Fruit fly (Drosophila melanogaster) whole organism, pupa: ENCODE data around the gene ash1.

Experiments used
- CG10348 ChIP-seq: fragments of 200-800 bp; sonication (Bioruptor generic); IDR thresholded peaks from 2 replicates; pipeline ENCODE4 v1.3.6; 2022; ENCODE audit warnings: missing biosample characterization, missing genetic modification characterization
- CG12605 ChIP-seq: fragments of 200-800 bp; sonication (Bioruptor generic); IDR thresholded peaks from 2 replicates; pipeline ENCODE4 v1.3.6; 2022; ENCODE audit warnings: missing biosample characterization, missing genetic modification characterization
- CG13204 ChIP-seq: fragments of 200-800 bp; sonication (Bioruptor generic); optimal IDR thresholded peaks from 2 replicates; lab custom pipeline; 2018; ENCODE audit warnings: missing biosample characterization, mild to moderate bottlenecking, missing genetic modification characterization, moderate library complexity
- CG14655 ChIP-seq: fragments of 200-800 bp; sonication (Bioruptor generic); optimal IDR thresholded peaks from 3 replicates; lab custom pipeline; 2017; ENCODE audit warnings: mild to moderate bottlenecking, missing biosample characterization, missing genetic modification reagents, missing genetic modification characterization
- CG15710 ChIP-seq: fragments of 200-800 bp; sonication (Bioruptor generic); optimal IDR thresholded peaks from 2 replicates; lab custom pipeline; 2018; ENCODE audit warnings: missing biosample characterization, mild to moderate bottlenecking, missing genetic modification characterization, moderate library complexity
- CG17806 ChIP-seq: fragments of 200-800 bp; sonication (Bioruptor generic); optimal IDR thresholded peaks from 2 replicates; lab custom pipeline; 2018; ENCODE audit warnings: missing biosample characterization, mild to moderate bottlenecking, missing genetic modification characterization, moderate library complexity
- CG32121 ChIP-seq: fragments of 200-800 bp; sonication (Bioruptor generic); IDR thresholded peaks from 2 replicates; pipeline ENCODE4 v1.3.6; 2022; ENCODE audit warnings: missing biosample characterization, missing genetic modification characterization
- CG34367 ChIP-seq: fragments of 200-800 bp; sonication (Bioruptor generic); optimal IDR thresholded peaks from 2 replicates; lab custom pipeline; 2018; ENCODE audit warnings: missing biosample characterization, mild to moderate bottlenecking, missing genetic modification characterization
- CG4496 ChIP-seq: fragments of 200-800 bp; sonication (Bioruptor generic); IDR thresholded peaks from 3 replicates; pipeline ENCODE4 v1.3.6; 2022; ENCODE audit warnings: missing biosample characterization, missing genetic modification characterization
- CG8159 ChIP-seq: fragments of 200-800 bp; sonication (Bioruptor generic); optimal IDR thresholded peaks from 3 replicates; lab custom pipeline; 2018; ENCODE audit warnings: missing biosample characterization, mild to moderate bottlenecking, missing genetic modification characterization, moderate library complexity
- CG8301 ChIP-seq: fragments of 200-800 bp; sonication (Bioruptor generic); optimal IDR thresholded peaks from 2 replicates; lab custom pipeline; 2018; ENCODE audit warnings: missing biosample characterization, mild to moderate bottlenecking, missing genetic modification characterization
- CG9948 ChIP-seq: fragments of 200-800 bp; sonication (Bioruptor generic); optimal IDR thresholded peaks from 2 replicates; lab custom pipeline; 2018; ENCODE audit warnings: missing biosample characterization, mild to moderate bottlenecking, missing genetic modification characterization, moderate library complexity
- D1 ChIP-seq: fragments of 200-800 bp; sonication (Bioruptor generic); optimal IDR thresholded peaks from 2 replicates; lab custom pipeline; 2018; ENCODE audit warnings: missing biosample characterization, mild to moderate bottlenecking, missing genetic modification characterization, moderate library complexity
- EcR ChIP-seq: fragments of 200-800 bp; sonication (Bioruptor generic); optimal IDR thresholded peaks from 3 replicates; lab custom pipeline; 2019; ENCODE audit warnings: missing biosample characterization, missing genetic modification characterization, mild to moderate bottlenecking, moderate library complexity, missing genetic modification reagents
- Ets98B ChIP-seq: fragments of 200-800 bp; sonication (Bioruptor generic); IDR thresholded peaks from 2 replicates; pipeline ENCODE4 v1.3.6; 2022; ENCODE audit warnings: missing biosample characterization, missing genetic modification characterization
- Pif1A ChIP-seq: fragments of 200-800 bp; sonication (Bioruptor generic); optimal IDR thresholded peaks from 3 replicates; lab custom pipeline; 2016; ENCODE audit warnings: missing biosample characterization, missing genetic modification characterization
- Pif1B ChIP-seq: fragments of 200-800 bp; sonication (Bioruptor generic); optimal IDR thresholded peaks from 3 replicates; lab custom pipeline; 2016; ENCODE audit warnings: missing biosample characterization, missing genetic modification characterization
- Snoo ChIP-seq: fragments of 200-800 bp; sonication (Bioruptor generic); optimal IDR thresholded peaks from 3 replicates; lab custom pipeline; 2017; ENCODE audit warnings: missing biosample characterization, mild to moderate bottlenecking, missing genetic modification characterization, inconsistent platforms
- fd96Ca ChIP-seq: fragments of 200-800 bp; sonication (Bioruptor generic); IDR thresholded peaks from 3 replicates; pipeline ENCODE4 v1.3.6; 2022; ENCODE audit warnings: missing biosample characterization, missing genetic modification characterization
- gl ChIP-seq: fragments of 200-800 bp; sonication (Bioruptor generic); optimal IDR thresholded peaks from 2 replicates; lab custom pipeline; 2018; ENCODE audit warnings: missing biosample characterization, mild to moderate bottlenecking, missing genetic modification characterization
- rn ChIP-seq: fragments of 200-800 bp; sonication (Bioruptor generic); IDR thresholded peaks from 2 replicates; pipeline ENCODE4 v1.3.6; 2022; ENCODE audit warnings: missing biosample characterization, missing genetic modification characterization

ash1 gene

DNA sequence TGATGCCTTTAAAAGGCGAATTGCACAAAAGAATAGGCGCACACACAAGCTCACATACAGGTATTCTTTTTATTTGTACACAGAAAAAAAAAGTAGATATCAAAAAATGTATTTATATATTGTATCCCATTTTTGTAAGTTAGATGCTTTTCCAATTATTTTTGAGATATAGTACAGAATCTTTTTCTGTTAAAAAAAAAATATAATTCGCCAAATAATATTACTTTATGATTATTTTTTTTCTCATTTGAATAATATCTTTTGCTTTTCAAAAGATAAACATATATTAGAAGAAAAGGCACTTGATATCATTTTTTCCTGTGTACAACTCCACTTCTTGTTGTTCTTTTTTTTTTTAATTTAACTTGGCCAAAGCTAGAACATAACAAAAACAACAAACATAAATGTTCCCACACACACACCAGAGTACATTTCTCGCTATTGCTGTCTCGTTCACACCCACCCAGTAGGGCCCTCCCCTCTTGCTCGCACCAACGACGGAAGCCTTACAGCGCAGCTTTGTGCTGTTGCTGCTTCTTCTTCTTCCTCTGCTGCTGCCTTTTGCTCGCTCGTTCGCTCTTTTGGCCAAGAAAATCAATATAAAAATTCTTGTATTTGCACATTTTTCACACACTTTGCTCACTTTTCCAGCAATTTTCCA is 36.4 kb upstream of the ash1 start:
- TF ChIP-seq Pif1B (no peak), CG4496 (GFP tag; lab: Robert Waterston, UW) (peak; percentile 61; the same call in 2 of the 3 replicates), CG8301 (tag; lab: Kevin White, UChicago) (peak; percentile 86), Ets98B (GFP tag; lab: Robert Waterston, UW) (no peak), CG13204 (peak; percentile 58), Pif1A (peak; percentile 31), D1 (tag; lab: Kevin White, UChicago) (peak; percentile 99), CG12605 (GFP tag; lab: Robert Waterston, UW) (peak; percentile 81), CG15710 (tag; lab: Kevin White, UChicago) (peak; percentile 86), CG17806 (tag; lab: Kevin White, UChicago) (peak; percentile 86), EcR (GFP tag; lab: Kevin White, UChicago) (no peak), Snoo (tag; lab: Kevin White, UChicago) (peak; percentile 57), CG8159 (tag; lab: Kevin White, UChicago) (peak; percentile 96), CG9948 (peak; percentile 97), rn (GFP tag; lab: Robert Waterston, UW) (peak; percentile 53; the same call in 1 of the 2 replicates), CG34367 (tag; lab: Kevin White, UChicago) (peak; percentile 75), CG10348 (GFP tag; lab: Robert Waterston, UW) (peak; percentile 40; the same call in 1 of the 2 replicates), fd96Ca (GFP tag; lab: Robert Waterston, UW) (no peak), gl (peak; percentile 84), CG32121 (peak; percentile 77), CG14655 (GFP tag; lab: Kevin White, UChicago) (peak; percentile 85)

DNA sequence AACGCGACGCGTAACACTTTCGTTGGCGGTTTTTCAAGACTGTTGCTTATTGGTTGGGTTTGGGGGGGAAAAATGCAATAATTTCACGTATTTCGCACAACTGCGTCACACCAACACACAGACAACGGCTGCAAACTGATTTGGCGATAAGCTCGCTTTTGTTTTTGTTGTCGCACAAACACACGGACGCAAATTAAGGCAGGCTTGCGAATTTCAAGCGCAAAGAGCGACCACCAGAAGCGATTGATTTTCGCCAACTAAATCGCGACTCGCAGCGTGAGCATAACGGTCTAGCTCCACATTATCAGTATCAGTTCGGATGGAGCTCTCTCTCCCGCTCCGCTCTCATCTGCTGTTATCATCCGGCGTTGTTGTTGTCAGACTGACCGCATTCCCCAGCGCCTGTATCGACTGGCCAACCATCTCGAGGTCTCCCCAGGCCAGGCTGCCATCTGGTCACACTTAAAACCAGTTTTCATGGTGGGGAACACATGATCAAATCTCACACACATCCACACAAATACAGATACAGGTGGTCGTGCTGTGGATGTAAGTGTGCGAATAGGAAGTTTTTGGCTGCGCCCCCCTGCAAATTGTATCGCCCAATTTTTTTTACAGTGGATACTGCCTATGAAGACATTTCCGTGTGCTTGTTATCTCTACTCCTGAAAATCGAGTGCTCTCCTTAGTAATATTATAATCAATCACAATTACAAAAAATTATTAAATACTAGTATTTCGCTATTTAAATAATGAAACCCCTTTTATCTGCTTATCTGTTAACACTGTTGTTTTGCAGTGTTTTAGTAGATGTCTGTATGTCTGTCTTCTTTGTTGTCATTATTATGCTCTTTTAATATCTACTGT is 34.4 kb upstream of the ash1 start:
- TF ChIP-seq CG4496 (GFP tag; lab: Robert Waterston, UW) = peak; percentile 75
- TF ChIP-seq CG34367 (tag; lab: Kevin White, UChicago) = no peak
- peak; percentile 4 for TF ChIP-seq gl
- TF ChIP-seq CG13204 = peak; percentile 40
- peak; percentile 14; the same call in 1 of the 2 replicates for TF ChIP-seq CG12605 (GFP tag; lab: Robert Waterston, UW)
- peak; percentile 59; the same call in 1 of the 2 replicates for TF ChIP-seq Ets98B (GFP tag; lab: Robert Waterston, UW)
- peak; percentile 35 for TF ChIP-seq CG17806 (tag; lab: Kevin White, UChicago)
- peak; percentile 37 for TF ChIP-seq CG8301 (tag; lab: Kevin White, UChicago)
- no peak for TF ChIP-seq Snoo (tag; lab: Kevin White, UChicago)
- TF ChIP-seq CG32121 = peak; percentile 78; the same call in 1 of the 2 replicates
- no peak for TF ChIP-seq CG14655 (GFP tag; lab: Kevin White, UChicago)
- no peak for TF ChIP-seq CG10348 (GFP tag; lab: Robert Waterston, UW)
- peak; percentile 61 for TF ChIP-seq Pif1B
- TF ChIP-seq Pif1A = peak; percentile 56
- TF ChIP-seq fd96Ca (GFP tag; lab: Robert Waterston, UW) = peak; percentile 65; the same call in 2 of the 3 replicates
- no peak for TF ChIP-seq D1 (tag; lab: Kevin White, UChicago)
- TF ChIP-seq CG9948 = no peak
- TF ChIP-seq CG15710 (tag; lab: Kevin White, UChicago) = peak; percentile 38
- peak; percentile 54 for TF ChIP-seq EcR (GFP tag; lab: Kevin White, UChicago)
- no peak for TF ChIP-seq CG8159 (tag; lab: Kevin White, UChicago)
- 0 out of 2 replicates have a peak, but pooled peaks have one; percentile 22 for TF ChIP-seq rn (GFP tag; lab: Robert Waterston, UW)

- TF ChIP-seq Snoo (tag; lab: Kevin White, UChicago) = no peak
- no peak for TF ChIP-seq D1 (tag; lab: Kevin White, UChicago)
- TF ChIP-seq CG13204 = no peak
- no peak for TF ChIP-seq CG17806 (tag; lab: Kevin White, UChicago)
- no peak for TF ChIP-seq Ets98B (GFP tag; lab: Robert Waterston, UW)
- TF ChIP-seq CG14655 (GFP tag; lab: Kevin White, UChicago) = no peak
- no peak for TF ChIP-seq rn (GFP tag; lab: Robert Waterston, UW)
- no peak for TF ChIP-seq CG32121
- TF ChIP-seq EcR (GFP tag; lab: Kevin White, UChicago) = no peak
Observed at dm6 chr3L:19631867-19632266, 33.3 kb upstream of the ash1 start.

- no peak for TF ChIP-seq CG12605 (GFP tag; lab: Robert Waterston, UW)
- TF ChIP-seq CG14655 (GFP tag; lab: Kevin White, UChicago) = no peak
- no peak for TF ChIP-seq CG32121
- no peak for TF ChIP-seq fd96Ca (GFP tag; lab: Robert Waterston, UW)
- TF ChIP-seq CG9948 = no peak
- no peak for TF ChIP-seq Pif1A
- no peak for TF ChIP-seq CG15710 (tag; lab: Kevin White, UChicago)
- no peak for TF ChIP-seq rn (GFP tag; lab: Robert Waterston, UW)
- no peak for TF ChIP-seq Pif1B
- no peak for TF ChIP-seq CG4496 (GFP tag; lab: Robert Waterston, UW)
- no peak for TF ChIP-seq CG17806 (tag; lab: Kevin White, UChicago)
- TF ChIP-seq CG10348 (GFP tag; lab: Robert Waterston, UW) = no peak
- no peak for TF ChIP-seq CG13204
Observed at dm6 chr3L:19630701-19631100, 32.1 kb upstream of the ash1 start.
